Fruit fly (Drosophila melanogaster) whole organism, embryonic: Measurements from ENCODE around the gene ssp3.

ENCODE experiments used
- Aef1 ChIP-seq: fragments of 200-800 bp; sonication (Bioruptor generic); IDR thresholded peaks from 3 replicates; pipeline ENCODE4 v1.3.6; 2022; ENCODE audit warnings: missing biosample characterization, missing genetic modification characterization
- Awh ChIP-seq: fragments of 200-800 bp; sonication (Bioruptor generic); IDR thresholded peaks from 2 replicates; pipeline ENCODE4, ENCODE4 v1.3.6; 2022; ENCODE audit warnings: missing biosample characterization, missing genetic modification characterization
- CG11456 ChIP-seq: fragments of 200-800 bp; sonication (Bioruptor generic); IDR thresholded peaks from 3 replicates; pipeline ENCODE4 v1.3.6; 2022; ENCODE audit warnings: missing biosample characterization, missing genetic modification characterization
- CG11560 ChIP-seq: fragments of 200-800 bp; sonication (Bioruptor generic); IDR thresholded peaks from 3 replicates; pipeline ENCODE4 v1.3.6; 2022; ENCODE audit warnings: missing biosample characterization, missing genetic modification characterization
- CG12104 ChIP-seq: fragments of 200-800 bp; sonication (Bioruptor generic); optimal IDR thresholded peaks from 3 replicates; lab custom pipeline; 2016; ENCODE audit warnings: missing biosample characterization, missing genetic modification characterization
- CG14014 ChIP-seq: fragments of 200-800 bp; sonication (Bioruptor generic); IDR thresholded peaks from 2 replicates; pipeline ENCODE4 v1.3.6; 2022; ENCODE audit warnings: missing biosample characterization, missing genetic modification characterization
- CG14441 ChIP-seq: fragments of 200-800 bp; sonication (Bioruptor generic); IDR thresholded peaks from 2 replicates; pipeline ENCODE4 v1.3.6; 2022; ENCODE audit warnings: missing biosample characterization, missing genetic modification characterization
- CG14965 ChIP-seq: fragments of 200-800 bp; sonication (Bioruptor generic); optimal IDR thresholded peaks from 2 replicates; lab custom pipeline; 2016; ENCODE audit warnings: missing biosample characterization, missing genetic modification characterization, borderline replicate concordance
- CG15269 ChIP-seq: fragments of 200-800 bp; sonication (Bioruptor generic); optimal IDR thresholded peaks from 2 replicates; lab custom pipeline; 2018; ENCODE audit warnings: missing biosample characterization, mild to moderate bottlenecking, missing genetic modification characterization, moderate library complexity
- CG1603 ChIP-seq: fragments of 200-800 bp; sonication (Bioruptor generic); optimal IDR thresholded peaks from 2 replicates; lab custom pipeline; 2019; ENCODE audit warnings: missing biosample characterization, mild to moderate bottlenecking, missing genetic modification characterization, moderate library complexity
- CG1647 ChIP-seq: fragments of 200-800 bp; sonication (Bioruptor generic); optimal IDR thresholded peaks from 3 replicates; lab custom pipeline; 2016; ENCODE audit warnings: missing biosample characterization, missing genetic modification characterization
- CG17328 ChIP-seq: fragments of 200-800 bp; sonication (Bioruptor generic); IDR thresholded peaks from 2 replicates; pipeline ENCODE4 v1.3.6; 2022; ENCODE audit warnings: missing biosample characterization, missing genetic modification characterization
- CG17612 ChIP-seq: fragments of 200-800 bp; sonication (Bioruptor generic); IDR thresholded peaks from 2 replicates; pipeline ENCODE4 v1.3.6; 2022; ENCODE audit warnings: missing biosample characterization, missing genetic modification characterization
- CG1792 ChIP-seq: fragments of 200-800 bp; sonication (Bioruptor generic); optimal IDR thresholded peaks from 2 replicates; lab custom pipeline; 2016; ENCODE audit warnings: missing biosample characterization, missing genetic modification characterization
- CG30431 ChIP-seq: fragments of 200-800 bp; sonication (Bioruptor generic); optimal IDR thresholded peaks from 2 replicates; lab custom pipeline; 2017; ENCODE audit warnings: missing biosample characterization, missing genetic modification characterization
- CG3995 ChIP-seq: fragments of 200-800 bp; sonication (Bioruptor generic); optimal IDR thresholded peaks from 3 replicates; lab custom pipeline; 2016; ENCODE audit warnings: missing biosample characterization, missing genetic modification characterization
- CG4282 ChIP-seq: fragments of 200-800 bp; sonication (Bioruptor generic); optimal IDR thresholded peaks from 2 replicates; lab custom pipeline; 2016; ENCODE audit warnings: missing biosample characterization, missing genetic modification characterization
- CG4854 ChIP-seq: fragments of 200-800 bp; sonication (Bioruptor generic); optimal IDR thresholded peaks from 2 replicates; lab custom pipeline; 2016; ENCODE audit warnings: missing biosample characterization, missing genetic modification characterization, inconsistent platforms
- CG6175 ChIP-seq: fragments of 200-800 bp; sonication (Bioruptor generic); IDR thresholded peaks from 3 replicates; pipeline ENCODE4 v1.3.6; 2022; ENCODE audit warnings: missing biosample characterization, missing genetic modification characterization
- CG6254 ChIP-seq: fragments of 200-800 bp; sonication (Bioruptor generic); optimal IDR thresholded peaks from 3 replicates; lab custom pipeline; 2017; ENCODE audit warnings: mild to moderate bottlenecking, missing biosample characterization, missing genetic modification reagents, missing genetic modification characterization
- CG6654 ChIP-seq: fragments of 200-800 bp; sonication (Bioruptor generic); optimal IDR thresholded peaks from 2 replicates; lab custom pipeline; 2017; ENCODE audit warnings: missing biosample characterization, mild to moderate bottlenecking, missing genetic modification characterization
- CG7556 ChIP-seq: fragments of 200-800 bp; sonication (Bioruptor generic); optimal IDR thresholded peaks from 2 replicates; lab custom pipeline; 2017; ENCODE audit warnings: missing biosample characterization, mild to moderate bottlenecking, missing genetic modification characterization
- CG9727 ChIP-seq: fragments of 200-800 bp; sonication (Bioruptor generic); optimal IDR thresholded peaks from 3 replicates; lab custom pipeline; 2017; ENCODE audit warnings: missing biosample characterization, mild to moderate bottlenecking, missing genetic modification characterization
- CG9932 ChIP-seq: fragments of 200-800 bp; sonication (Bioruptor generic); IDR thresholded peaks from 2 replicates; pipeline ENCODE4 v1.3.6; 2022; ENCODE audit warnings: missing biosample characterization, missing genetic modification characterization
- Doc2 ChIP-seq: fragments of 200-800 bp; sonication (Bioruptor generic); IDR thresholded peaks from 2 replicates; pipeline ENCODE4 v1.3.6; 2022; ENCODE audit warnings: missing biosample characterization, missing genetic modification characterization
- Eip74EF ChIP-seq, 2 experiments: fragments of 200-800 bp in 1 of 2; fragments of >200 bp in 1 of 2; sonication (Bioruptor generic) in 1 of 2; optimal IDR thresholded peaks; 2 replicates each; lab custom pipeline; 2017 to 2019; ENCODE audit warnings: missing biosample characterization in 2 of 2, missing genetic modification characterization in 2 of 2, mild to moderate bottlenecking in 1 of 2, moderate library complexity in 1 of 2
- Elba2 ChIP-seq: fragments of 200-800 bp; sonication (Bioruptor generic); optimal IDR thresholded peaks from 3 replicates; lab custom pipeline; 2016; ENCODE audit warnings: missing biosample characterization, missing genetic modification characterization
- Hey ChIP-seq: fragments of 200-800 bp; sonication (Bioruptor generic); optimal IDR thresholded peaks from 3 replicates; lab custom pipeline; 2018; ENCODE audit warnings: missing biosample characterization, mild to moderate bottlenecking, missing genetic modification characterization
- Kr ChIP-seq: fragments of 200-800 bp; sonication (Bioruptor generic); optimal IDR thresholded peaks from 2 replicates; lab custom pipeline; 2017; ENCODE audit warnings: missing biosample characterization, mild to moderate bottlenecking, missing genetic modification characterization
- Nf-YB ChIP-seq: fragments of 200-800 bp; sonication (Bioruptor generic); optimal IDR thresholded peaks from 3 replicates; lab custom pipeline; 2019; ENCODE audit warnings: missing biosample characterization, mild to moderate bottlenecking, missing genetic modification characterization, moderate library complexity
- Poxn ChIP-seq: fragments of 200-800 bp; sonication (Bioruptor generic); IDR thresholded peaks from 2 replicates; pipeline ENCODE4 v1.3.6; 2022; ENCODE audit warnings: missing biosample characterization, missing genetic modification characterization
- Ptx1 ChIP-seq: fragments of 200-800 bp; sonication (Bioruptor generic); IDR thresholded peaks from 2 replicates; pipeline ENCODE4 v1.3.6; 2022; ENCODE audit warnings: missing biosample characterization, missing genetic modification characterization
- Rfx ChIP-seq: fragments of 200-800 bp; sonication (Bioruptor generic); IDR thresholded peaks from 2 replicates; pipeline ENCODE4 v1.3.6; 2022; ENCODE audit warnings: missing biosample characterization, missing genetic modification characterization
- Six4 ChIP-seq: fragments of 200-800 bp; sonication (Bioruptor generic); optimal IDR thresholded peaks from 2 replicates; lab custom pipeline; 2016; ENCODE audit warnings: missing biosample characterization, missing genetic modification characterization
- Sox102F ChIP-seq: fragments of 200-800 bp; sonication (Bioruptor generic); optimal IDR thresholded peaks from 2 replicates; lab custom pipeline; 2018; ENCODE audit warnings: missing biosample characterization, mild to moderate bottlenecking, missing genetic modification characterization, moderate library complexity
- Usf ChIP-seq: fragments of 200-800 bp; sonication (Bioruptor generic); optimal IDR thresholded peaks from 2 replicates; lab custom pipeline; 2017; ENCODE audit warnings: missing genotype, missing biosample characterization, missing genetic modification characterization
- al ChIP-seq: fragments of 200-800 bp; sonication (Bioruptor generic); IDR thresholded peaks from 2 replicates; pipeline ENCODE4 v1.3.6; 2022; ENCODE audit warnings: missing biosample characterization, missing genetic modification characterization
- chm ChIP-seq: fragments of 200-800 bp; sonication (Bioruptor generic); IDR thresholded peaks from 2 replicates; pipeline ENCODE4 v1.3.6; 2022; ENCODE audit warnings: missing biosample characterization, missing genetic modification characterization
- danr ChIP-seq: fragments of 200-800 bp; sonication (Bioruptor generic); IDR thresholded peaks from 2 replicates; pipeline ENCODE4 v1.3.6; 2022; ENCODE audit warnings: missing biosample characterization, missing genetic modification characterization
- ems ChIP-seq: fragments of 200-800 bp; sonication (Bioruptor generic); optimal IDR thresholded peaks from 3 replicates; lab custom pipeline; 2016; ENCODE audit warnings: missing biosample characterization, missing genetic modification characterization
- fd3F ChIP-seq: fragments of 200-800 bp; sonication (Bioruptor generic); optimal IDR thresholded peaks from 2 replicates; lab custom pipeline; 2018; ENCODE audit warnings: missing biosample characterization, mild to moderate bottlenecking, missing genetic modification characterization, moderate library complexity
- fd96Cb ChIP-seq: fragments of 200-800 bp; sonication (Bioruptor generic); optimal IDR thresholded peaks from 2 replicates; lab custom pipeline; 2018; ENCODE audit warnings: missing biosample characterization, mild to moderate bottlenecking, missing genetic modification characterization, moderate library complexity
- gcm ChIP-seq: fragments of 200-800 bp; sonication (Bioruptor generic); optimal IDR thresholded peaks from 2 replicates; lab custom pipeline; 2019; ENCODE audit warnings: missing biosample characterization, mild to moderate bottlenecking, missing genetic modification characterization, moderate library complexity
- gem ChIP-seq: fragments of 200-800 bp; sonication (Bioruptor generic); optimal IDR thresholded peaks from 2 replicates; lab custom pipeline; 2019; ENCODE audit warnings: missing biosample characterization, mild to moderate bottlenecking, missing genetic modification characterization, moderate library complexity
- gro ChIP-seq: fragments of 200-800 bp; sonication (Bioruptor generic); optimal IDR thresholded peaks from 2 replicates; lab custom pipeline; 2016; ENCODE audit warnings: missing biosample characterization, missing genetic modification characterization
- insv ChIP-seq, 2 experiments: fragments of 200-800 bp; sonication (Bioruptor generic); optimal IDR thresholded peaks; 3 replicates each; lab custom pipeline; 2016 to 2018; ENCODE audit warnings: missing biosample characterization in 2 of 2, missing genetic modification characterization in 2 of 2
- kah ChIP-seq: fragments of 200-800 bp; sonication (Bioruptor generic); optimal IDR thresholded peaks from 2 replicates; lab custom pipeline; 2018; ENCODE audit warnings: missing biosample characterization, mild to moderate bottlenecking, missing genetic modification characterization
- lmd ChIP-seq: fragments of 200-800 bp; sonication (Bioruptor generic); IDR thresholded peaks from 2 replicates; pipeline ENCODE4 v1.3.6; 2022; ENCODE audit warnings: missing biosample characterization, missing genetic modification characterization
- prd ChIP-seq, 3 experiments: fragments of >200 bp in 2 of 3; fragments of 200-800 bp in 1 of 3; sonication (Bioruptor generic) in 1 of 3; optimal IDR thresholded peaks in 2 of 3; IDR thresholded peaks in 1 of 3; 2 replicates in 2 of 3; 3 replicates in 1 of 3; pipeline versions ENCODE4 v1.3.6 to Lab custom; 2017 to 2022; ENCODE audit warnings: missing biosample characterization in 1 of 3, missing genetic modification characterization in 1 of 3
- sens ChIP-seq: fragments of 200-800 bp; sonication (Bioruptor generic); peaks from one replicate; lab custom pipeline; 2016; ENCODE audit warnings: missing biosample characterization, missing genetic modification characterization
- sob ChIP-seq: fragments of 200-800 bp; sonication (Bioruptor generic); IDR thresholded peaks from 2 replicates; pipeline ENCODE4 v1.3.6; 2022; ENCODE audit warnings: missing biosample characterization, missing genetic modification characterization

ssp3 gene

DNA sequence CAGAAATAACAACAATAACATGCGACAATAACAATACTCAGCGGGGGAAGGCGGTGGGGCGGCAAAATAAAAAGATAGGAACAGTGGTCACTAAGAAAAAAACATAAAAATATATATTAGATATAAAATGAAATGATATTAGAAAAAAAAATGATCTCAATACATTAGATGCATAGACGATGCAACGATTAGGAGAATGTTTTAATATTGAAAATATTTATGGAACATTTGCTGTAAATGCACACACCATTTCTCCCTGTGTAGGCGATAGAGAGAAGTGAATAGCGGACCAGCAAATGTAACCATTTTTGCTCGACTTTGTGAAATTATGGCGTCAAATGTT, 22.4 kb upstream of the ssp3 start (continued):
- TF ChIP-seq danr, result peak; percentile 74; the same call in 1 of the 2 replicates
- no peak for TF ChIP-seq Kr
- TF ChIP-seq CG14441 (GFP tag; lab: Robert Waterston, UW), result peak; percentile 89
- TF ChIP-seq insv (GFP tag; optimal IDR thresholded peaks at IDR 0.05; lab: Kevin White, UChicago), result no peak
- no peak for TF ChIP-seq CG1792
- TF ChIP-seq ems (GFP tag; lab: Kevin White, UChicago), result peak; percentile 33
- peak; percentile 8 for TF ChIP-seq CG30431 (GFP tag; lab: Kevin White, UChicago)
- peak; percentile 61 for TF ChIP-seq gro
- TF ChIP-seq Awh (GFP tag; lab: Robert Waterston, UW), result peak; percentile 71
- TF ChIP-seq Doc2 (GFP tag; lab: Robert Waterston, UW), result peak; percentile 69; the same call in 1 of the 2 replicates
- peak in 1 of 2 experiments; percentile 28 for TF ChIP-seq Eip74EF (GFP tag; optimal IDR thresholded peaks at IDR 0.05; lab: Kevin White, UChicago)
- peak; percentile 98 for TF ChIP-seq Rfx (GFP tag; lab: Robert Waterston, UW)
- peak; percentile 47 for TF ChIP-seq CG6254 (GFP tag; lab: Kevin White, UChicago)
- peak; percentile 68 for TF ChIP-seq Sox102F
- TF ChIP-seq lmd, result peak; percentile 94
- TF ChIP-seq CG1603, result no peak
- peak; percentile 8 for TF ChIP-seq Nf-YB (GFP tag; lab: Kevin White, UChicago)
- TF ChIP-seq CG17328 (GFP tag; lab: Robert Waterston, UW), result peak; percentile 85
- TF ChIP-seq CG12104 (GFP tag; lab: Kevin White, UChicago), result peak; percentile 54
- peak; percentile 75 for TF ChIP-seq fd3F
- TF ChIP-seq CG3995 (GFP tag; lab: Kevin White, UChicago), result no peak
- peak; percentile 26 for TF ChIP-seq gcm (GFP tag; lab: Kevin White, UChicago)
- no peak for TF ChIP-seq Hey
- peak; percentile 88 for TF ChIP-seq CG6175 (GFP tag; lab: Robert Waterston, UW)
- TF ChIP-seq CG17612, result peak; percentile 78
- peak; percentile 45 for TF ChIP-seq CG4854 (GFP tag; lab: Kevin White, UChicago)
- peak; percentile 13 for TF ChIP-seq Elba2 (GFP tag; lab: Kevin White, UChicago)
- TF ChIP-seq CG7556 (GFP tag; lab: Kevin White, UChicago), result peak; percentile 62
- peak; percentile 86 for TF ChIP-seq Aef1 (GFP tag; lab: Robert Waterston, UW)
- no peak for TF ChIP-seq CG4282 (GFP tag; lab: Kevin White, UChicago)
- TF ChIP-seq CG14014 (GFP tag; lab: Robert Waterston, UW), result peak; percentile 95
- peak; percentile 59 for TF ChIP-seq fd96Cb (tag; lab: Kevin White, UChicago)
- TF ChIP-seq CG14965 (GFP tag; lab: Kevin White, UChicago), result no peak
- TF ChIP-seq gem (tag; lab: Kevin White, UChicago), result peak; percentile 87
- no peak for TF ChIP-seq prd (optimal IDR thresholded peaks at IDR 0.05; lab: Kevin White, UChicago)
- TF ChIP-seq prd (GFP tag; IDR thresholded peaks at IDR 0.05; lab: Robert Waterston, UW), result peak; percentile 92
- TF ChIP-seq kah (GFP tag; lab: Kevin White, UChicago), result peak; percentile 21
- TF ChIP-seq CG9932 (GFP tag; lab: Robert Waterston, UW), result peak; percentile 95
- TF ChIP-seq CG9727, result peak; percentile 78
- peak; percentile 33 for TF ChIP-seq Usf (GFP tag; lab: Kevin White, UChicago)
- peak; percentile 25 for TF ChIP-seq CG1647 (GFP tag; lab: Kevin White, UChicago)
- TF ChIP-seq chm (GFP tag; lab: Robert Waterston, UW), result peak; percentile 68; the same call in 1 of the 2 replicates
- TF ChIP-seq sens (GFP tag; lab: Kevin White, UChicago), result peak; percentile 85
- TF ChIP-seq CG6654 (GFP tag; lab: Kevin White, UChicago), result peak; percentile 30
- TF ChIP-seq CG15269 (tag; lab: Kevin White, UChicago), result peak; percentile 82
- TF ChIP-seq Six4 (GFP tag; lab: Kevin White, UChicago), result peak; percentile 63
- peak; percentile 94 for TF ChIP-seq CG11456 (GFP tag; lab: Robert Waterston, UW)
- TF ChIP-seq Ptx1 (GFP tag; lab: Robert Waterston, UW), result peak; percentile 92
- TF ChIP-seq al (GFP tag; lab: Robert Waterston, UW), result peak; percentile 94
- peak; percentile 76; the same call in 2 of the 3 replicates for TF ChIP-seq CG11560
- TF ChIP-seq Poxn (GFP tag; lab: Robert Waterston, UW), result peak; percentile 86
- TF ChIP-seq sob (GFP tag; lab: Robert Waterston, UW), result peak; percentile 94
